Worm (Caenorhabditis elegans) whole organism, L4/young adult: ENCODE results near the gene ZK354.6.

Experiments used
- W03F9.2 ChIP-seq: fragments of 150-350 bp; optimal IDR thresholded peaks from 2 replicates; lab custom pipeline; 2014; ENCODE audit warnings: missing biosample characterization, missing genetic modification characterization
- dao-5 ChIP-seq: sonication (generic microtip); optimal IDR thresholded peaks from 2 replicates; lab custom pipeline; 2016; ENCODE audit warnings: missing genotype, missing genetic modification characterization, moderate library complexity, missing compliant biosample characterization
- him-1 ChIP-seq: sonication (generic microtip); optimal IDR thresholded peaks from 2 replicates; lab custom pipeline; 2016; ENCODE audit warnings: missing genotype, missing genetic modification reagents, missing genetic modification characterization, missing compliant biosample characterization

ce11 chrIV:5266474-5266873, 30.9 kb downstream of the ZK354.6 start, which contains the start of gene F36H12.5:
- TF ChIP-seq W03F9.2: no peak
- TF ChIP-seq dao-5 (tag; lab: Kevin White, UChicago): no peak
- TF ChIP-seq him-1 (tag; lab: Kevin White, UChicago): no peak
